Fruit fly (Drosophila melanogaster) whole organism, embryonic: ENCODE results near the gene CG43814.

Experiments used
- Abd-B ChIP-seq: fragments of 200-800 bp; sonication (Bioruptor generic); optimal IDR thresholded peaks from 2 replicates; lab custom pipeline; 2018; ENCODE audit warnings: missing biosample characterization, mild to moderate bottlenecking, missing genetic modification characterization, moderate library complexity
- Blimp-1 ChIP-seq: fragments of 200-800 bp; sonication (Bioruptor generic); optimal IDR thresholded peaks from 3 replicates; lab custom pipeline; 2018; ENCODE audit warnings: missing biosample characterization, missing genetic modification characterization, mild to moderate bottlenecking, moderate library complexity, missing genetic modification reagents
- CG10209 ChIP-seq: fragments of 200-800 bp; sonication (Bioruptor generic); optimal IDR thresholded peaks from 3 replicates; lab custom pipeline; 2017; ENCODE audit warnings: missing biosample characterization, mild to moderate bottlenecking, missing genetic modification characterization, missing genetic modification reagents
- CG10366 ChIP-seq: fragments of 200-800 bp; sonication (Bioruptor generic); IDR thresholded peaks from 2 replicates; pipeline ENCODE4 v1.3.6; 2022; ENCODE audit warnings: missing biosample characterization, missing genetic modification characterization
- CG11247 ChIP-seq: fragments of 200-800 bp; sonication (Bioruptor generic); IDR thresholded peaks from 2 replicates; pipeline ENCODE4 v1.3.6; 2022; ENCODE audit warnings: missing biosample characterization, missing genetic modification characterization
- CG12391 ChIP-seq: fragments of 200-800 bp; sonication (Bioruptor generic); optimal IDR thresholded peaks from 3 replicates; lab custom pipeline; 2018; ENCODE audit warnings: missing biosample characterization, mild to moderate bottlenecking, missing genetic modification characterization, moderate library complexity
- CG12659 ChIP-seq: fragments of 200-800 bp; sonication (Bioruptor generic); optimal IDR thresholded peaks from 3 replicates; lab custom pipeline; 2017; ENCODE audit warnings: mild to moderate bottlenecking, missing biosample characterization, missing genetic modification reagents, missing genetic modification characterization
- CG14050 ChIP-seq: fragments of 200-800 bp; sonication (Bioruptor generic); IDR thresholded peaks from 3 replicates; pipeline ENCODE4 v1.3.6; 2022; ENCODE audit warnings: missing biosample characterization, missing genetic modification characterization
- CG17186 ChIP-seq: fragments of 200-800 bp; sonication (Bioruptor generic); optimal IDR thresholded peaks from 3 replicates; lab custom pipeline; 2017; ENCODE audit warnings: missing biosample characterization, missing genetic modification reagents, missing genetic modification characterization
- CG17328 ChIP-seq: fragments of 200-800 bp; sonication (Bioruptor generic); IDR thresholded peaks from 2 replicates; pipeline ENCODE4 v1.3.6; 2022; ENCODE audit warnings: missing biosample characterization, missing genetic modification characterization
- CG18262 ChIP-seq: fragments of 200-800 bp; optimal IDR thresholded peaks from 3 replicates; lab custom pipeline; 2019; ENCODE audit warnings: missing biosample characterization, mild to moderate bottlenecking, missing genetic modification characterization, moderate library complexity
- CG2875 ChIP-seq: fragments of 200-800 bp; sonication (Bioruptor generic); optimal IDR thresholded peaks from 2 replicates; lab custom pipeline; 2017; ENCODE audit warnings: missing biosample characterization, mild to moderate bottlenecking, missing genetic modification characterization, missing genetic modification reagents
- CG3281 ChIP-seq: fragments of 200-800 bp; sonication (Bioruptor generic); optimal IDR thresholded peaks from 3 replicates; lab custom pipeline; 2017; ENCODE audit warnings: missing biosample characterization, mild to moderate bottlenecking, missing genetic modification characterization
- CG4360 ChIP-seq: fragments of 200-800 bp; sonication (Bioruptor generic); IDR thresholded peaks from 2 replicates; pipeline ENCODE4 v1.3.6; 2022; ENCODE audit warnings: missing biosample characterization, missing genetic modification characterization
- CG4424 ChIP-seq: fragments of 200-800 bp; sonication (Bioruptor generic); optimal IDR thresholded peaks from 3 replicates; lab custom pipeline; 2016; ENCODE audit warnings: missing biosample characterization, missing genetic modification characterization
- CG8089 ChIP-seq: fragments of 200-800 bp; sonication (Bioruptor generic); optimal IDR thresholded peaks from 3 replicates; lab custom pipeline; 2016; ENCODE audit warnings: missing biosample characterization, missing genetic modification characterization
- CG8765 ChIP-seq: fragments of 200-800 bp; sonication (Bioruptor generic); IDR thresholded peaks from 2 replicates; pipeline ENCODE4 v1.3.6; 2022; ENCODE audit warnings: missing biosample characterization, missing genetic modification characterization
- CG8944 ChIP-seq: fragments of 200-800 bp; sonication (Bioruptor generic); optimal IDR thresholded peaks from 3 replicates; lab custom pipeline; 2016; ENCODE audit warnings: missing biosample characterization, missing genetic modification characterization
- CG9609 ChIP-seq: fragments of 200-800 bp; sonication (Bioruptor generic); optimal IDR thresholded peaks from 3 replicates; lab custom pipeline; 2016; ENCODE audit warnings: missing biosample characterization, missing genetic modification characterization
- CHES-1-like ChIP-seq: fragments of 200-800 bp; sonication (Bioruptor generic); optimal IDR thresholded peaks from 2 replicates; lab custom pipeline; 2016; ENCODE audit warnings: missing biosample characterization, missing genetic modification characterization
- CkIIα-i1 ChIP-seq: fragments of 200-800 bp; sonication (Bioruptor generic); IDR thresholded peaks from 2 replicates; pipeline ENCODE4 v1.3.6; 2022; ENCODE audit warnings: missing biosample characterization, missing genetic modification characterization
- D19B ChIP-seq: fragments of 200-800 bp; sonication (Bioruptor generic); optimal IDR thresholded peaks from 2 replicates; lab custom pipeline; 2017; ENCODE audit warnings: missing biosample characterization, mild to moderate bottlenecking, missing genetic modification characterization
- Doc2 ChIP-seq: fragments of 200-800 bp; sonication (Bioruptor generic); IDR thresholded peaks from 2 replicates; pipeline ENCODE4 v1.3.6; 2022; ENCODE audit warnings: missing biosample characterization, missing genetic modification characterization
- Doc3 ChIP-seq: fragments of 200-800 bp; sonication (Bioruptor generic); IDR thresholded peaks from 3 replicates; pipeline ENCODE4 v1.3.6; 2022; ENCODE audit warnings: missing biosample characterization, missing genetic modification characterization; ENCODE audit not compliant: partially characterized antibody
- Fer2 ChIP-seq: fragments of 200-800 bp; sonication (Bioruptor generic); optimal IDR thresholded peaks from 2 replicates; lab custom pipeline; 2018; ENCODE audit warnings: missing biosample characterization, mild to moderate bottlenecking, missing genetic modification characterization, moderate library complexity
- H2.0 ChIP-seq: fragments of 200-800 bp; sonication (Bioruptor generic); IDR thresholded peaks from 2 replicates; pipeline ENCODE4 v1.3.6; 2022; ENCODE audit warnings: missing biosample characterization, missing genetic modification characterization
- Hr51 ChIP-seq, 2 experiments: fragments of 200-800 bp; sonication (Bioruptor generic); optimal IDR thresholded peaks; 2 replicates in 1 of 2; 3 replicates in 1 of 2; lab custom pipeline; 2016 to 2018; ENCODE audit warnings: missing biosample characterization in 2 of 2, missing genetic modification characterization in 2 of 2, mild to moderate bottlenecking in 1 of 2, moderate library complexity in 1 of 2
- Mad ChIP-seq: fragments of 200-800 bp; sonication (Bioruptor generic); optimal IDR thresholded peaks from 2 replicates; lab custom pipeline; 2016; ENCODE audit warnings: missing biosample characterization, missing genetic modification characterization
- Max ChIP-seq: fragments of 200-800 bp; sonication (Bioruptor generic); optimal IDR thresholded peaks from 2 replicates; lab custom pipeline; 2016; ENCODE audit warnings: missing biosample characterization, mild to moderate bottlenecking, missing genetic modification characterization
- NC2α ChIP-seq: fragments of 200-800 bp; sonication (Bioruptor generic); optimal IDR thresholded peaks from 2 replicates; lab custom pipeline; 2016; ENCODE audit warnings: missing biosample characterization, missing genetic modification characterization
- NFAT ChIP-seq: fragments of 200-800 bp; sonication (Bioruptor generic); IDR thresholded peaks from 2 replicates; pipeline ENCODE4 v1.3.6; 2022; ENCODE audit warnings: missing biosample characterization, missing genetic modification characterization
- Oaz ChIP-seq: fragments of 200-800 bp; sonication (Bioruptor generic); IDR thresholded peaks from 2 replicates; pipeline ENCODE4 v1.3.6; 2022; ENCODE audit warnings: missing biosample characterization, missing genetic modification characterization
- Optix ChIP-seq: fragments of 200-800 bp; sonication (Bioruptor generic); IDR thresholded peaks from 3 replicates; pipeline ENCODE4 v1.3.6; 2022; ENCODE audit warnings: missing biosample characterization, missing genetic modification characterization
- Xrp1 ChIP-seq: fragments of 200-800 bp; sonication (Bioruptor generic); IDR thresholded peaks from 2 replicates; pipeline ENCODE4 v1.3.6; 2022; ENCODE audit warnings: missing biosample characterization, missing genetic modification characterization
- YL-1 ChIP-seq: fragments of 200-800 bp; sonication (Bioruptor generic); optimal IDR thresholded peaks from 3 replicates; lab custom pipeline; 2017; ENCODE audit warnings: missing biosample characterization, mild to moderate bottlenecking, missing genetic modification characterization
- bcd ChIP-seq: fragments of 200-800 bp; sonication (Bioruptor generic); optimal IDR thresholded peaks from 2 replicates; lab custom pipeline; 2017; ENCODE audit warnings: missing biosample characterization, mild to moderate bottlenecking, missing genetic modification characterization
- bigmax ChIP-seq: fragments of 200-800 bp; sonication (Bioruptor generic); optimal IDR thresholded peaks from 2 replicates; lab custom pipeline; 2018; ENCODE audit warnings: missing biosample characterization, mild to moderate bottlenecking, missing genetic modification characterization
- dm ChIP-seq: fragments of 200-800 bp; sonication (Bioruptor generic); optimal IDR thresholded peaks from 3 replicates; lab custom pipeline; 2016; ENCODE audit warnings: missing biosample characterization, missing genetic modification characterization
- ems ChIP-seq: fragments of 200-800 bp; sonication (Bioruptor generic); optimal IDR thresholded peaks from 3 replicates; lab custom pipeline; 2016; ENCODE audit warnings: missing biosample characterization, missing genetic modification characterization
- eve ChIP-seq, 2 experiments: fragments of >200 bp; optimal IDR thresholded peaks; 2 replicates each; lab custom pipeline; 2017; ENCODE audit warnings: missing biosample characterization in 2 of 2, missing genetic modification characterization in 2 of 2
- lab ChIP-seq: fragments of 200-800 bp; sonication (Bioruptor generic); optimal IDR thresholded peaks from 3 replicates; lab custom pipeline; 2017; ENCODE audit warnings: missing biosample characterization, missing genetic modification characterization, mild to moderate bottlenecking, moderate library complexity, missing genetic modification reagents
- onecut ChIP-seq: fragments of 200-800 bp; sonication (Bioruptor generic); IDR thresholded peaks from 2 replicates; pipeline ENCODE4 v1.3.6; 2022; ENCODE audit warnings: missing biosample characterization, missing genetic modification characterization
- peb ChIP-seq: fragments of 200-800 bp; sonication (Bioruptor generic); IDR thresholded peaks from 2 replicates; pipeline ENCODE4 v1.3.6; 2022; ENCODE audit warnings: missing biosample characterization, missing genetic modification characterization
- shn ChIP-seq: fragments of 200-800 bp; sonication (Bioruptor generic); optimal IDR thresholded peaks from 3 replicates; lab custom pipeline; 2016; ENCODE audit warnings: missing biosample characterization, missing genetic modification characterization
- ttk ChIP-seq: fragments of 200-800 bp; sonication (Bioruptor generic); IDR thresholded peaks from 2 replicates; pipeline ENCODE4 v2.1.2; 2022; ENCODE audit warnings: missing biosample characterization, missing genetic modification characterization
- tup ChIP-seq: fragments of 200-800 bp; sonication (Bioruptor generic); optimal IDR thresholded peaks from 2 replicates; lab custom pipeline; 2016; ENCODE audit warnings: missing biosample characterization, mild to moderate bottlenecking, missing genetic modification characterization, moderate library complexity
- zen ChIP-seq: fragments of 200-800 bp; sonication (Bioruptor generic); optimal IDR thresholded peaks from 3 replicates; lab custom pipeline; 2018; ENCODE audit warnings: missing biosample characterization, mild to moderate bottlenecking, missing genetic modification characterization, moderate library complexity
- zen2 ChIP-seq: fragments of 200-800 bp; sonication (Bioruptor generic); IDR thresholded peaks from 3 replicates; pipeline ENCODE4 v1.3.6; 2022; ENCODE audit warnings: missing biosample characterization, missing genetic modification characterization; ENCODE audit not compliant: partially characterized antibody

The CG43814 gene

DNA sequence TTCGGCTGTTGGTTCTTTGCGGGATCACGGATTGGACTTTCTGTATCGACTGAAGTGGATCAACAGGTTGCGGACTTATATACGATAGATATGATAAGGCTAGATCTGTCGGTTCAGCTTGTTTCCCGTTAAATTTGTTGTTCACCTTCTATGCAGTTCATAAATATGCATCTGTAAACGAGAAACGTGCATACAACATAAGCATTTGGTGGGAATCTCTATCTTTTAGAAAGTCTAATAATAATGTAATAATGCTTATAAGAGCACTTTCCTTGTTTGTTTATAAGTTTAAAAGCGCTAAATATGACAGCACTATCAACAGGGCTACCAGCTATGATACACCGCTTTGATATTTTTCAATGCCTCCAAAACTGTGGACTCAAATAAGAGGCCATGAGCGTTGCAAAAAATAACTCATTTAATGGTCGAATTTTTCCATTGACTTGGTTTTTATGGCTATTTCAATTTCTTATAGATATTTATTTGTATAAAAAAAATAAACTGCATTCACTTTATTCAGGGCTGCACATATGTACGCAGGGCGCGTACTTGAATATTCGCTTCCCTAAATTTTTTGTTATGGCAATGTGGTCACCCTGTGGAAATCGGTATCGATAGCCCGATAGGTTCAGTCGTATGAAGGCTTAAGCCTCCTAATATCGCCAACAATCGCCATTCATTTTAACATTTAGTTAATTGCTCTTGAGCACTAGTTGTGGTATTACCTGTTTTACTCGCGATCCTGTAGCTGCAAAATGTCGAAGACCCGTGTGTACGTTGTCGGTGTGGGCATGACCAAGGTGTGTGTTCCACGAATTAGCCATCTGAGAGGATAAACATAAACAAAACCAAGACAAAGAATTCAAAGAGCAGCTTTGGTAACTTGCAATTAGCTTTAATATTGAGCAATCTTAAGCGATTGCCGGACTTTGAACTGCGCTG is 25.7 kb upstream of the CG43814 start, which contains the start of the genes CG17597 and ScpX (continued):
- TF ChIP-seq dm (GFP tag; lab: Kevin White, UChicago): no peak
- TF ChIP-seq H2.0 (GFP tag; lab: Robert Waterston, UW): peak; percentile 57
- peak; percentile 37 for TF ChIP-seq zen (tag; lab: Kevin White, UChicago)
- TF ChIP-seq Max (GFP tag; lab: Kevin White, UChicago): peak; percentile 68
- peak; percentile 29 for TF ChIP-seq CG10366 (GFP tag; lab: Robert Waterston, UW)
- peak; percentile 50 for TF ChIP-seq Mad (GFP tag; lab: Kevin White, UChicago)
- no peak for TF ChIP-seq CG8089 (GFP tag; lab: Kevin White, UChicago)
- peak; percentile 71 for TF ChIP-seq CG4424 (GFP tag; lab: Kevin White, UChicago)
- peak; percentile 56 for TF ChIP-seq YL-1 (GFP tag; lab: Kevin White, UChicago)
- peak; percentile 78 for TF ChIP-seq Doc3
- peak; percentile 22 for TF ChIP-seq CG10209 (GFP tag; lab: Kevin White, UChicago)
- peak; percentile 56 for TF ChIP-seq NC2α (GFP tag; lab: Kevin White, UChicago)
- peak; percentile 80 for TF ChIP-seq CG12391
- TF ChIP-seq Hr51 (GFP tag; optimal IDR thresholded peaks at IDR 0.05; lab: Kevin White, UChicago): peak; percentile 13 to 58
- peak; percentile 37; the same call in 1 of the 2 replicates for TF ChIP-seq onecut (GFP tag; lab: Robert Waterston, UW)
- TF ChIP-seq Oaz (GFP tag; lab: Robert Waterston, UW): no peak
- no peak for TF ChIP-seq ttk
- peak; percentile 29; the same call in 1 of the 2 replicates for TF ChIP-seq CG8765 (GFP tag; lab: Robert Waterston, UW)
- TF ChIP-seq tup: peak; percentile 37
- TF ChIP-seq CkIIα-i1: no peak
- TF ChIP-seq Abd-B (GFP tag; lab: Kevin White, UChicago): peak; percentile 69
- TF ChIP-seq CG18262: peak; percentile 63
- peak; percentile 89 for TF ChIP-seq CG17186 (GFP tag; lab: Kevin White, UChicago)
- no peak for TF ChIP-seq CG14050 (GFP tag; lab: Robert Waterston, UW)
- no peak for TF ChIP-seq CG4360 (GFP tag; lab: Robert Waterston, UW)
- no peak for TF ChIP-seq Doc2 (GFP tag; lab: Robert Waterston, UW)
- TF ChIP-seq eve (GFP tag; optimal IDR thresholded peaks at IDR 0.05; lab: Kevin White, UChicago): no peak
- peak; percentile 64 for TF ChIP-seq Blimp-1
- TF ChIP-seq zen2: peak; percentile 81
- peak; percentile 77 for TF ChIP-seq bcd
- TF ChIP-seq ems: peak; percentile 71
- TF ChIP-seq NFAT (GFP tag; lab: Robert Waterston, UW): no peak; the same call in 1 of the 2 replicates
- peak; percentile 75 for TF ChIP-seq lab (GFP tag; lab: Kevin White, UChicago)
- TF ChIP-seq CG12659: peak; percentile 81
- TF ChIP-seq Fer2 (tag; lab: Kevin White, UChicago): peak; percentile 26
- TF ChIP-seq CG17328: no peak; the same call in 1 of the 2 replicates
- peak; percentile 60 for TF ChIP-seq shn
- 0 out of 2 replicates have a peak, but pooled peaks have one; percentile 24 for TF ChIP-seq CG11247 (GFP tag; lab: Robert Waterston, UW)
- peak; percentile 51 for TF ChIP-seq Xrp1 (GFP tag; lab: Robert Waterston, UW)
- peak; percentile 44 for TF ChIP-seq D19B (GFP tag; lab: Kevin White, UChicago)
- TF ChIP-seq CG2875 (GFP tag; lab: Kevin White, UChicago): peak; percentile 35
- TF ChIP-seq CHES-1-like (GFP tag; lab: Kevin White, UChicago): peak; percentile 57
- TF ChIP-seq bigmax (GFP tag; lab: Kevin White, UChicago): no peak
- TF ChIP-seq peb (GFP tag; lab: Robert Waterston, UW): no peak
- TF ChIP-seq CG8944 (GFP tag; lab: Kevin White, UChicago): peak; percentile 46
- peak; percentile 70 for TF ChIP-seq CG3281
- 0 out of 3 replicates have a peak, but pooled peaks have one; percentile 6 for TF ChIP-seq Optix (GFP tag; lab: Robert Waterston, UW)
- peak; percentile 32 for TF ChIP-seq CG9609 (GFP tag; lab: Kevin White, UChicago)
